Worm (Caenorhabditis elegans) whole organism, L3 larva: ENCODE measurements around the gene pinn-4.

Source experiments
- R02D3.7 ChIP-seq: fragments of 150-350 bp; optimal IDR thresholded peaks from 2 replicates; lab custom pipeline; 2014; ENCODE audit warnings: missing biosample characterization, missing genetic modification characterization
- ZK546.5 ChIP-seq: sonication (generic microtip); optimal IDR thresholded peaks from 2 replicates; lab custom pipeline; 2017; ENCODE audit warnings: missing biosample characterization, missing genetic modification characterization
- aly-2 ChIP-seq: fragments of 150-350 bp; optimal IDR thresholded peaks from 2 replicates; lab custom pipeline; 2014; ENCODE audit warnings: missing biosample characterization, missing genetic modification characterization
- ama-1 ChIP-seq: fragments of 150-350 bp; optimal IDR thresholded peaks from 2 replicates; lab custom pipeline; 2018
- ceh-28 ChIP-seq: fragments of 150-350 bp; optimal IDR thresholded peaks from 2 replicates; lab custom pipeline; 2014; ENCODE audit warnings: missing biosample characterization, missing genetic modification reagents, missing genetic modification characterization
- ceh-82 ChIP-seq: fragments of 150-350 bp; optimal IDR thresholded peaks from 2 replicates; lab custom pipeline; 2014; ENCODE audit warnings: missing biosample characterization, missing genetic modification characterization
- daf-12 ChIP-seq: fragments of 150-350 bp; optimal IDR thresholded peaks from 2 replicates; lab custom pipeline; 2014; ENCODE audit warnings: missing biosample characterization, missing genetic modification reagents, missing genetic modification characterization
- egl-27 ChIP-seq: sonication (generic microtip); optimal IDR thresholded peaks from 4 replicates; lab custom pipeline; 2017; ENCODE audit warnings: missing biosample characterization, missing genetic modification reagents, missing genetic modification characterization
- egl-5 ChIP-seq: fragments of 150-350 bp; optimal IDR thresholded peaks from 2 replicates; lab custom pipeline; 2017; ENCODE audit warnings: missing biosample characterization, missing genetic modification reagents, missing genetic modification characterization, inconsistent platforms
- elt-3 ChIP-seq, 3 experiments: fragments of 150-350 bp in 1 of 3; sonication (generic microtip) in 2 of 3; optimal IDR thresholded peaks; 2 replicates in 2 of 3; 4 replicates in 1 of 3; lab custom pipeline; 2014 to 2017; ENCODE audit warnings: missing biosample characterization in 3 of 3, missing genetic modification characterization in 3 of 3
- eor-1 ChIP-seq, 2 experiments: fragments of 150-350 bp; optimal IDR thresholded peaks; 2 replicates each; lab custom pipeline; 2014 to 2018; ENCODE audit warnings: missing biosample characterization in 2 of 2, missing genetic modification characterization in 2 of 2
- hmg-11 ChIP-seq: sonication (generic microtip); optimal IDR thresholded peaks from 2 replicates; lab custom pipeline; 2016; ENCODE audit warnings: missing genetic modification characterization, missing compliant biosample characterization
- jun-1 ChIP-seq: fragments of 150-350 bp; optimal IDR thresholded peaks from 2 replicates; lab custom pipeline; 2014; ENCODE audit warnings: missing biosample characterization, missing genetic modification reagents, missing genetic modification characterization
- lin-15B ChIP-seq: fragments of 150-350 bp; optimal IDR thresholded peaks from 2 replicates; lab custom pipeline; 2014; ENCODE audit warnings: missing biosample characterization, missing genetic modification characterization
- lin-39 ChIP-seq: fragments of 150-350 bp; optimal IDR thresholded peaks from 2 replicates; lab custom pipeline; 2018; ENCODE audit warnings: missing biosample characterization, missing genetic modification reagents, missing genetic modification characterization
- mml-1 ChIP-seq: fragments of 150-350 bp; sonication (generic microtip); optimal IDR thresholded peaks from 3 replicates; lab custom pipeline; 2014; ENCODE audit warnings: missing biosample characterization, missing genetic modification characterization
- nhr-23 ChIP-seq: fragments of 150-350 bp; optimal IDR thresholded peaks from 2 replicates; lab custom pipeline; 2014; ENCODE audit warnings: missing biosample characterization, missing genetic modification reagents, missing genetic modification characterization
- nhr-237 ChIP-seq: fragments of 150-350 bp; optimal IDR thresholded peaks from 2 replicates; lab custom pipeline; 2014; ENCODE audit warnings: missing biosample characterization, missing genetic modification characterization
- nhr-43 ChIP-seq: sonication (generic microtip); optimal IDR thresholded peaks from 2 replicates; lab custom pipeline; 2016; ENCODE audit warnings: mild to moderate bottlenecking, missing genetic modification characterization, missing compliant biosample characterization; ENCODE audit not compliant: poor library complexity, severe bottlenecking
- nhr-67 ChIP-seq: fragments of 150-350 bp; optimal IDR thresholded peaks from 2 replicates; lab custom pipeline; 2014; ENCODE audit warnings: missing biosample characterization, missing genetic modification characterization
- nhr-76 ChIP-seq: fragments of 150-350 bp; sonication (generic microtip); optimal IDR thresholded peaks from 5 replicates; lab custom pipeline; 2014; ENCODE audit warnings: missing biosample characterization, missing genetic modification characterization
- nhr-77 ChIP-seq: fragments of 150-350 bp; optimal IDR thresholded peaks from 2 replicates; lab custom pipeline; 2014; ENCODE audit warnings: missing biosample characterization, missing genetic modification characterization
- pha-4 ChIP-seq: fragments of 150-350 bp; optimal IDR thresholded peaks from 2 replicates; lab custom pipeline; 2014; ENCODE audit warnings: missing biosample characterization, missing genetic modification reagents, missing genetic modification characterization
- pqm-1 ChIP-seq: fragments of 150-350 bp; optimal IDR thresholded peaks from 2 replicates; lab custom pipeline; 2017; ENCODE audit warnings: missing biosample characterization, missing genetic modification characterization, inconsistent platforms
- sea-2 ChIP-seq: fragments of 150-350 bp; sonication (generic microtip); optimal IDR thresholded peaks from 4 replicates; lab custom pipeline; 2014; ENCODE audit warnings: missing biosample characterization, missing genetic modification reagents, missing genetic modification characterization
- skn-1 ChIP-seq: fragments of 150-350 bp; optimal IDR thresholded peaks from 2 replicates; lab custom pipeline; 2014; ENCODE audit warnings: missing biosample characterization, missing genetic modification characterization
- tbx-2 ChIP-seq: sonication (generic microtip); optimal IDR thresholded peaks from 2 replicates; lab custom pipeline; 2016; ENCODE audit warnings: mild to moderate bottlenecking, missing genetic modification characterization, missing compliant biosample characterization
- unc-62 ChIP-seq: fragments of 150-350 bp; sonication (generic microtip); optimal IDR thresholded peaks from 4 replicates; lab custom pipeline; 2014; ENCODE audit warnings: missing biosample characterization, missing genetic modification reagents, missing genetic modification characterization
- zag-1 ChIP-seq: fragments of 150-350 bp; optimal IDR thresholded peaks from 2 replicates; lab custom pipeline; 2014; ENCODE audit warnings: missing biosample characterization, missing genetic modification characterization
- ztf-11 ChIP-seq: fragments of 150-350 bp; optimal IDR thresholded peaks from 2 replicates; lab custom pipeline; 2014; ENCODE audit warnings: missing biosample characterization, missing genetic modification characterization
- ztf-4 ChIP-seq: fragments of 150-350 bp; optimal IDR thresholded peaks from 2 replicates; lab custom pipeline; 2014; ENCODE audit warnings: missing biosample characterization, missing genetic modification characterization

pinn-4 gene

ce11 chrII:13405840-13406239 is 3.1 kb downstream of the pinn-4 start, which contains the start of gene efl-2:
efl-2 (plus strand) TSS chrII:13406140.
- TF ChIP-seq pha-4 (no peak), tbx-2 (tag; lab: Kevin White, UChicago) (no peak), elt-3 (tag; optimal IDR thresholded peaks at IDR 0.05; lab: Kevin White, UChicago) (no peak), unc-62 (GFP tag; lab: Kevin White, UChicago) (no peak), nhr-67 (no peak), zag-1 (tag; lab: Kevin White, UChicago) (no peak), skn-1 (tag; lab: Kevin White, UChicago) (no peak), eor-1 (tag; optimal IDR thresholded peaks at IDR 0.05; lab: Kevin White, UChicago) (no peak), lin-15B (tag; lab: Kevin White, UChicago) (no peak), aly-2 (tag; lab: Kevin White, UChicago) (no peak)

- TF ChIP-seq jun-1 (tag; lab: Kevin White, UChicago) (no peak), eor-1 (tag; optimal IDR thresholded peaks at IDR 0.05; lab: Kevin White, UChicago) (no peak), sea-2 (GFP tag; lab: Kevin White, UChicago) (no peak), nhr-23 (no peak), egl-5 (no peak), ztf-11 (tag; lab: Kevin White, UChicago) (no peak), ceh-82 (tag; lab: Kevin White, UChicago) (no peak), lin-15B (tag; lab: Kevin White, UChicago) (no peak), pqm-1 (tag; lab: Kevin White, UChicago) (no peak), nhr-76 (tag; lab: Kevin White, UChicago) (no peak), R02D3.7 (no peak)
Observed at ce11 chrII:13412335-13412734, 9.6 kb downstream of the pinn-4 start, which contains the start of gene Y48C3A.18. Y48C3A.18 (plus strand) TSS chrII:13412635.

DNA sequence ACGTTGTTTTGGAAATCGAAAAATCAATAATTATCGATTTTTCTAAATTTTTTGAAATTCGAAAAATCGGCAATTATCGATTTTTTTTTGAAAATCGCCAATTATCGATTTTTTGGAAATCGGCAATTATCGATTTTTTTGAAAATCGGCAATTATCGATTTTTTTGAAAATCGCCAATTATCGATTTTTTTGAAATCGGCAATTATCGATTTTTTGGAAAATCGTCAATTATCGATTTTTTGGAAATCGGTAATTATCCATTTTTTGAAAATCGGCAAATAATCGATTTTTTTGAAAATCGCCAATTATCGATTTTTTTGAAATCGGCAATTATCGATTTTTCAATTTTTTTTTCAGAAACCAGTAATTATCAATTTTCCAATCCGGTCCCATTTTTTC is 11.3 kb downstream of the pinn-4 start:
- TF ChIP-seq egl-27 (tag; lab: Kevin White, UChicago): no peak
- TF ChIP-seq sea-2 (GFP tag; lab: Kevin White, UChicago): no peak
- TF ChIP-seq tbx-2 (tag; lab: Kevin White, UChicago): no peak
- no peak for TF ChIP-seq nhr-76 (tag; lab: Kevin White, UChicago)
- peak; percentile 100 for TF ChIP-seq ceh-28 (tag; lab: Kevin White, UChicago)
- TF ChIP-seq nhr-77 (tag; lab: Kevin White, UChicago): no peak

ce11 chrII:13414554-13415057 is 11.8 kb downstream of the pinn-4 start, which contains the start of gene Y48E1C.1:
Y48E1C.1 (plus strand) TSS chrII:13415007.
- no peak for TF ChIP-seq ZK546.5 (tag; lab: Kevin White, UChicago)
- no peak for TF ChIP-seq nhr-237 (tag; lab: Kevin White, UChicago)
- TF ChIP-seq sea-2 (GFP tag; lab: Kevin White, UChicago): no peak
- no peak for TF ChIP-seq hmg-11 (tag; lab: Kevin White, UChicago)
- no peak for TF ChIP-seq nhr-76 (tag; lab: Kevin White, UChicago)
- no peak for TF ChIP-seq lin-39 (tag; lab: Kevin White, UChicago)
- TF ChIP-seq egl-27 (tag; lab: Kevin White, UChicago): no peak
- TF ChIP-seq nhr-23: no peak
- TF ChIP-seq, all 47 proteins: peak for 0

- TF ChIP-seq skn-1 (tag; lab: Kevin White, UChicago) (no peak), daf-12 (tag; lab: Kevin White, UChicago) (no peak), ceh-82 (tag; lab: Kevin White, UChicago) (no peak), lin-15B (tag; lab: Kevin White, UChicago) (no peak), elt-3 (tag; optimal IDR thresholded peaks at IDR 0.05; lab: Kevin White, UChicago) (no peak), mml-1 (tag; lab: Kevin White, UChicago) (no peak), unc-62 (GFP tag; lab: Kevin White, UChicago) (no peak), egl-27 (tag; lab: Kevin White, UChicago) (no peak), nhr-237 (tag; lab: Kevin White, UChicago) (no peak), ztf-4 (tag; lab: Kevin White, UChicago) (no peak), ztf-11 (tag; lab: Kevin White, UChicago) (no peak), nhr-43 (tag; lab: Kevin White, UChicago) (no peak), lin-39 (tag; lab: Kevin White, UChicago) (no peak), egl-5 (no peak), ama-1 (lab: Kevin White, UChicago) (no peak), zag-1 (tag; lab: Kevin White, UChicago) (no peak), nhr-76 (tag; lab: Kevin White, UChicago) (no peak), tbx-2 (tag; lab: Kevin White, UChicago) (no peak), R02D3.7 (no peak), pqm-1 (tag; lab: Kevin White, UChicago) (no peak)
Observed at ce11 chrII:13416552-13416951, 13.8 kb downstream of the pinn-4 start.
